Fruit fly (Drosophila melanogaster): Measurements from ENCODE around the gene up.

DNA sequence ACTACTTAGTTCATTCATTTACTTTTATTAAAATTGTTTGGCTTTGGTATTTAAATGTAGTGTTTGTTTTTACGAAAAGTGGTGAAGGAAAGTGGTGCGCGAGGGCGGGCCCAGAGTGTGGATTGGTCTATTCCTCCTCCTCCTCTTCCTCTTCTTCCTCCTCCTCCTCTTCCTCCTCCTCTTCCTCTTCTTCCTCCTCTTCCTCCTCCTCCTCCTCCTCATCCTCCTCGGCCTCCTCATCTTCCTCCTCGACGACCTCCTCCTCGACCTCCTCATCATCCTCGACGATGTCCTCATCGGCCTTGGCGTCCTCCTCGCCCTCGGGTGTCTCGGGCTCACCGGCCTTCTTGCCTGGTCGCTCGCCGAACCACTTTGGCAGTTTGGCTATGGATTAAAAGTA, 8.7 kb downstream of the up start:
- TF ChIP-seq ey (GFP tag; optimal IDR thresholded peaks at IDR 0.05) (no peak), CrebA (GFP tag; optimal IDR thresholded peaks at IDR 0.05; ENCODE audit: borderline replicate concordance) (no peak), Rel (GFP tag; optimal IDR thresholded peaks at IDR 0.05) (no peak), Rel (tag; optimal IDR thresholded peaks at IDR 0.05) (no peak)

Data from whole organism, wandering third instar larva.